Fruit fly (Drosophila melanogaster) whole organism, prepupa: ENCODE results near the gene Top3alpha.

Experiments used
- Blimp-1 ChIP-seq: fragments of 200-800 bp; sonication (Bioruptor generic); optimal IDR thresholded peaks from 3 replicates; lab custom pipeline; 2017; ENCODE audit warnings: missing biosample characterization, missing genetic modification characterization, mild to moderate bottlenecking, moderate library complexity, missing genetic modification reagents
- CG10669 ChIP-seq: fragments of 200-800 bp; sonication (Bioruptor generic); optimal IDR thresholded peaks from 3 replicates; lab custom pipeline; 2018; ENCODE audit warnings: missing biosample characterization, mild to moderate bottlenecking, missing genetic modification characterization, moderate library complexity
- CG11294 ChIP-seq: fragments of 200-800 bp; sonication (Bioruptor generic); IDR thresholded peaks from 2 replicates; pipeline ENCODE4 v1.3.6; 2022; ENCODE audit warnings: missing biosample characterization, missing genetic modification characterization
- CG15336 ChIP-seq: fragments of 200-800 bp; sonication (Bioruptor generic); IDR thresholded peaks from 2 replicates; pipeline ENCODE4 v1.3.6; 2022; ENCODE audit warnings: missing biosample characterization, missing genetic modification characterization
- CG1621 ChIP-seq: fragments of 200-800 bp; sonication (Bioruptor generic); optimal IDR thresholded peaks from 3 replicates; lab custom pipeline; 2018; ENCODE audit warnings: missing biosample characterization, mild to moderate bottlenecking, missing genetic modification characterization
- CG3032 ChIP-seq: fragments of 200-800 bp; optimal IDR thresholded peaks from 2 replicates; lab custom pipeline; 2019; ENCODE audit warnings: missing biosample characterization, mild to moderate bottlenecking, missing genetic modification characterization, moderate library complexity
- CG31627 ChIP-seq: fragments of 200-800 bp; sonication (Bioruptor generic); optimal IDR thresholded peaks from 3 replicates; lab custom pipeline; 2016; ENCODE audit warnings: missing biosample characterization, missing genetic modification characterization
- CG32006 ChIP-seq: fragments of 200-800 bp; sonication (Bioruptor generic); optimal IDR thresholded peaks from 3 replicates; lab custom pipeline; 2017; ENCODE audit warnings: missing biosample characterization, mild to moderate bottlenecking, missing genetic modification characterization
- CG3919 ChIP-seq: fragments of 200-800 bp; sonication (Bioruptor generic); optimal IDR thresholded peaks from 3 replicates; lab custom pipeline; 2016; ENCODE audit warnings: missing biosample characterization, missing genetic modification characterization
- CG4318 ChIP-seq: fragments of 200-800 bp; sonication (Bioruptor generic); optimal IDR thresholded peaks from 3 replicates; lab custom pipeline; 2017; ENCODE audit warnings: missing biosample characterization, mild to moderate bottlenecking, missing genetic modification characterization
- CG6163 ChIP-seq: fragments of 200-800 bp; sonication (Bioruptor generic); IDR thresholded peaks from 3 replicates; pipeline ENCODE4 v1.3.6; 2022; ENCODE audit warnings: missing biosample characterization, missing genetic modification characterization
- CG6276 ChIP-seq: fragments of 200-800 bp; sonication (Bioruptor generic); optimal IDR thresholded peaks from 2 replicates; lab custom pipeline; 2017; ENCODE audit warnings: missing biosample characterization, mild to moderate bottlenecking, missing genetic modification characterization
- CG6854 ChIP-seq: fragments of 200-800 bp; sonication (Bioruptor generic); optimal IDR thresholded peaks from 2 replicates; lab custom pipeline; 2017; ENCODE audit warnings: missing biosample characterization, mild to moderate bottlenecking, missing genetic modification characterization
- CG7368 ChIP-seq: fragments of 200-800 bp; sonication (Bioruptor generic); optimal IDR thresholded peaks from 3 replicates; lab custom pipeline; 2016; ENCODE audit warnings: missing biosample characterization, missing genetic modification characterization
- CG8119 ChIP-seq: fragments of 200-800 bp; sonication (Bioruptor generic); IDR thresholded peaks from 3 replicates; pipeline ENCODE4 v1.3.6; 2022; ENCODE audit warnings: missing biosample characterization, missing genetic modification characterization
- CG9139 ChIP-seq: fragments of 200-800 bp; sonication (Bioruptor generic); optimal IDR thresholded peaks from 3 replicates; lab custom pipeline; 2017; ENCODE audit warnings: missing biosample characterization, mild to moderate bottlenecking, missing genetic modification characterization
- Eip78C ChIP-seq: fragments of 200-800 bp; sonication (Bioruptor generic); peaks from one replicate; lab custom pipeline; 2016; ENCODE audit warnings: missing biosample characterization, missing genetic modification characterization
- Eip93F ChIP-seq: fragments of 200-800 bp; sonication (Bioruptor generic); optimal IDR thresholded peaks from 2 replicates; lab custom pipeline; 2016; ENCODE audit warnings: missing biosample characterization, mild to moderate bottlenecking, missing genetic modification characterization
- Ets21C ChIP-seq: fragments of 200-800 bp; sonication (Bioruptor generic); optimal IDR thresholded peaks from 3 replicates; lab custom pipeline; 2016; ENCODE audit warnings: missing biosample characterization, missing genetic modification characterization
- Ets96B ChIP-seq: fragments of 200-800 bp; optimal IDR thresholded peaks from 2 replicates; lab custom pipeline; 2019; ENCODE audit warnings: missing biosample characterization, mild to moderate bottlenecking, missing genetic modification characterization, moderate library complexity
- Gug ChIP-seq: fragments of 200-800 bp; sonication (Bioruptor generic); IDR thresholded peaks from 2 replicates; pipeline ENCODE4 v1.3.6; 2022; ENCODE audit warnings: missing biosample characterization, missing genetic modification characterization
- Hr38 ChIP-seq: sonication (Bioruptor generic); optimal IDR thresholded peaks from 2 replicates; lab custom pipeline; 2016; ENCODE audit warnings: missing biosample characterization, missing genetic modification characterization
- Hr39 ChIP-seq: fragments of 200-800 bp; sonication (Bioruptor generic); optimal IDR thresholded peaks from 2 replicates; lab custom pipeline; 2016; ENCODE audit warnings: missing biosample characterization, missing genetic modification characterization
- Hr4 ChIP-seq: fragments of 200-800 bp; sonication (Bioruptor generic); optimal IDR thresholded peaks from 3 replicates; lab custom pipeline; 2016; ENCODE audit warnings: missing biosample characterization, missing genetic modification characterization
- OdsH ChIP-seq: fragments of 200-800 bp; sonication (Bioruptor generic); optimal IDR thresholded peaks from 3 replicates; lab custom pipeline; 2016; ENCODE audit warnings: missing biosample characterization, missing genetic modification characterization
- Smox ChIP-seq: fragments of 200-800 bp; sonication (Bioruptor generic); optimal IDR thresholded peaks from 3 replicates; lab custom pipeline; 2016; ENCODE audit warnings: missing biosample characterization, missing genetic modification characterization
- cyc ChIP-seq: fragments of 200-800 bp; sonication (Bioruptor generic); optimal IDR thresholded peaks from 3 replicates; lab custom pipeline; 2016; ENCODE audit warnings: missing biosample characterization, missing genetic modification characterization
- dac ChIP-seq: fragments of 200-800 bp; sonication (Bioruptor generic); optimal IDR thresholded peaks from 2 replicates; lab custom pipeline; 2017; ENCODE audit warnings: missing biosample characterization, mild to moderate bottlenecking, missing genetic modification characterization
- dsx ChIP-seq: fragments of 200-800 bp; optimal IDR thresholded peaks from 3 replicates; lab custom pipeline; 2019; ENCODE audit warnings: missing biosample characterization, mild to moderate bottlenecking, missing genetic modification characterization, moderate library complexity; ENCODE audit not compliant: poor library complexity, severe bottlenecking
- esn ChIP-seq: fragments of 200-800 bp; sonication (Bioruptor generic); optimal IDR thresholded peaks from 2 replicates; lab custom pipeline; 2016; ENCODE audit warnings: missing biosample characterization, mild to moderate bottlenecking, missing genetic modification characterization, moderate library complexity
- lz ChIP-seq: fragments of 200-800 bp; sonication (Bioruptor generic); optimal IDR thresholded peaks from 3 replicates; lab custom pipeline; 2016; ENCODE audit warnings: missing biosample characterization, missing genetic modification characterization
- pdm3 ChIP-seq: fragments of 200-800 bp; sonication (Bioruptor generic); optimal IDR thresholded peaks from 3 replicates; lab custom pipeline; 2016; ENCODE audit warnings: missing biosample characterization, missing genetic modification characterization
- spab ChIP-seq: fragments of 200-800 bp; sonication (Bioruptor generic); optimal IDR thresholded peaks from 2 replicates; lab custom pipeline; 2017; ENCODE audit warnings: missing biosample characterization, mild to moderate bottlenecking, missing genetic modification characterization, missing genetic modification reagents
- ss ChIP-seq, 2 experiments: fragments of 200-800 bp; sonication (Bioruptor generic); optimal IDR thresholded peaks; 2 replicates in 1 of 2; 3 replicates in 1 of 2; lab custom pipeline; 2017 to 2018; ENCODE audit warnings: mild to moderate bottlenecking in 2 of 2, missing biosample characterization in 2 of 2, missing genetic modification characterization in 2 of 2, moderate library complexity in 1 of 2
- svp ChIP-seq: fragments of 200-800 bp; sonication (Bioruptor generic); peaks from one replicate; lab custom pipeline; 2016; ENCODE audit warnings: missing biosample characterization, missing genetic modification characterization
- topi ChIP-seq: fragments of 200-800 bp; sonication (Bioruptor generic); optimal IDR thresholded peaks from 3 replicates; lab custom pipeline; 2016; ENCODE audit warnings: missing biosample characterization, missing genetic modification characterization

Gene Top3alpha

DNA sequence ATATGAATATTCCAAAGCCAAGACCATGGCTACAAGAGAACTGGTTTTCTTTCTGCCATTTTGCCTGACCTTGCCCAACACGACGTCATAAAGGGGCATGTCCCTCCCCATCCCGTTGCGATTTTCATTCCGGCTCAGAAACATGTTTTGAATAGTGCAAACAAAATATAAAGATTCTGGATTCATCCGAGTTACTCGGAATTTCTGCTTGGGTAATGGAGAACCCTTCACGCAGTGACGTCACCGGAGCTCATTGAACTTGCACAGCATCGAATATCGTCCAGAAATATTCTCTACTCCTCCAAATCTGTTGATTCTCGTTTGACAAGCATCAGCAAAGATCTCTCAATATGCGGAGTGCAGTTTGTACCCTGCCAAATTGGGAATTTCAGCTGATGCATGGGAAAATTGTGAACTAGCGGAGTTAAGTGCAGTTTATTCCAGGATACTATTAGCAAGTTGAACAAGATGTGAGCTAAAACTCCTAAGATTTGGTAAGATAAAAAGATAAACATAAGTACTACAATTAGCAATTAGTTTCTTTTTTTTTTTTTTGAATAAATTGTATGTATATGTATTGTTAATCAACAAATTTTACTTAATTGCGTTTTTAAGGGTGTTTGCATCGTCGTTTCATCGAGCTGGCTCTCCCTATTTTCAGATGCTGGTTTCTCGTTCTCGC, 43.8 kb upstream of the Top3alpha start, which contains the start of gene CG10026 (continued):
- TF ChIP-seq CG4318 (GFP tag; lab: Kevin White, UChicago) = no peak
- TF ChIP-seq Gug (GFP tag; lab: Robert Waterston, UW) = no peak
- TF ChIP-seq cyc (GFP tag; lab: Kevin White, UChicago) = no peak
- TF ChIP-seq pdm3 = peak; percentile 58
- TF ChIP-seq Blimp-1 = no peak
- peak; percentile 20 for TF ChIP-seq CG6276 (GFP tag; lab: Kevin White, UChicago)
- TF ChIP-seq CG3919 (GFP tag; lab: Kevin White, UChicago) = peak; percentile 38
- peak; percentile 53 for TF ChIP-seq OdsH (GFP tag; lab: Kevin White, UChicago)
- peak; percentile 80 for TF ChIP-seq Eip78C (GFP tag; lab: Kevin White, UChicago)
- TF ChIP-seq Eip93F = no peak
- no peak for TF ChIP-seq CG7368 (GFP tag; lab: Kevin White, UChicago)
- TF ChIP-seq esn (GFP tag; lab: Kevin White, UChicago) = peak; percentile 61
- TF ChIP-seq spab (GFP tag; lab: Kevin White, UChicago) = peak; percentile 51
- TF ChIP-seq CG15336 (GFP tag; lab: Robert Waterston, UW) = no peak

dm6 chr2L:19455209-19455608, 42.8 kb upstream of the Top3alpha start:
- no peak for TF ChIP-seq Eip78C (GFP tag; lab: Kevin White, UChicago)
- no peak for TF ChIP-seq esn (GFP tag; lab: Kevin White, UChicago)
- TF ChIP-seq CG8119 = 0 out of 3 replicates have a peak, but pooled peaks have one; percentile 20
- TF ChIP-seq CG6854 (GFP tag; lab: Kevin White, UChicago) = no peak
- peak; percentile 96 for TF ChIP-seq svp (GFP tag; lab: Kevin White, UChicago)
- TF ChIP-seq spab (GFP tag; lab: Kevin White, UChicago) = no peak

dm6 chr2L:19455723-19456122, 42.2 kb upstream of the Top3alpha start:
- TF ChIP-seq dsx (peak; percentile 4), Ets96B (no peak)

- no peak for TF ChIP-seq CG15336 (GFP tag; lab: Robert Waterston, UW)
- TF ChIP-seq CG10669 (GFP tag; lab: Kevin White, UChicago) = no peak
- no peak for TF ChIP-seq CG3919 (GFP tag; lab: Kevin White, UChicago)
- TF ChIP-seq esn (GFP tag; lab: Kevin White, UChicago) = no peak
- no peak for TF ChIP-seq CG3032 (tag; lab: Kevin White, UChicago)
- no peak for TF ChIP-seq CG1621 (tag; lab: Kevin White, UChicago)
- no peak for TF ChIP-seq CG6276 (GFP tag; lab: Kevin White, UChicago)
- no peak for TF ChIP-seq Smox (GFP tag; lab: Kevin White, UChicago)
- TF ChIP-seq CG6163 = no peak
- TF ChIP-seq CG32006 = no peak
- no peak for TF ChIP-seq spab (GFP tag; lab: Kevin White, UChicago)
- TF ChIP-seq CG11294 (GFP tag; lab: Robert Waterston, UW) = no peak
- no peak for TF ChIP-seq topi (GFP tag; lab: Kevin White, UChicago)
- TF ChIP-seq CG8119 = no peak
Observed at dm6 chr2L:19457890-19458580, 39.9 kb upstream of the Top3alpha start.

DNA sequence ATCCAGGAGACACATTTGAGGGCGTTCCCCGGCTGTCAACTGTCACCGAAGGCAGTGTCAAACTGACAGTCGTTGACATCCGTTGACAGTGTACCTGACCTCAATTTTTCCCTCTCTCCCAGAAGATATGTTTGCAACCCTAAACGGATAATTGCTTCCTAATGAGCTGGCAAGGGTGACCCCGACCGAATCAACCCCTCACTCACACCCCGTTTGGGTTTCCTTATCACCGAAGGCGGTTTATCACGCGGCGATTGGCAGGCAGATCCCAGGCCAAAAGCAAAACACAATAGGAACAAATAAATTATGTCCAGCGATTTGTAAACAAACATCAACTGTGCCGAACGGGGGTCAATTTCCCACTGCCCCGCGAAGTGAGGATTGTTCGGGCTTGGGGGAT, 38.6 kb upstream of the Top3alpha start:
- TF ChIP-seq svp (GFP tag; lab: Kevin White, UChicago) (peak; percentile 5), CG6854 (GFP tag; lab: Kevin White, UChicago) (no peak)

dm6 chr2L:19462898-19463297, 35.1 kb upstream of the Top3alpha start:
- TF ChIP-seq CG6276 (GFP tag; lab: Kevin White, UChicago) (no peak), topi (GFP tag; lab: Kevin White, UChicago) (no peak), pdm3 (no peak), esn (GFP tag; lab: Kevin White, UChicago) (no peak), CG31627 (GFP tag; lab: Kevin White, UChicago) (no peak), CG9139 (GFP tag; lab: Kevin White, UChicago) (no peak), CG1621 (tag; lab: Kevin White, UChicago) (no peak), ss (GFP tag; optimal IDR thresholded peaks at IDR 0.05; lab: Kevin White, UChicago) (no peak), OdsH (GFP tag; lab: Kevin White, UChicago) (no peak), CG15336 (GFP tag; lab: Robert Waterston, UW) (no peak), svp (GFP tag; lab: Kevin White, UChicago) (no peak), Hr4 (GFP tag; lab: Kevin White, UChicago) (no peak), Hr38 (GFP tag; lab: Kevin White, UChicago) (no peak), dac (GFP tag; lab: Kevin White, UChicago) (no peak), CG3919 (GFP tag; lab: Kevin White, UChicago) (no peak), Hr39 (GFP tag; lab: Kevin White, UChicago) (no peak), lz (no peak), Eip93F (no peak), CG7368 (GFP tag; lab: Kevin White, UChicago) (no peak), Ets21C (no peak)
